Fruit fly (Drosophila melanogaster): ENCODE results near the gene Proc.

The Proc gene

dm6 chr2L:7833238-7833637, 38.0 kb downstream of the Proc start (continued):
- TF ChIP-seq dysf (GFP tag; IDR thresholded peaks at IDR 0.05) (no peak), odd (GFP tag; optimal IDR thresholded peaks at IDR 0.05) (no peak), Med (GFP tag) (no peak), CG18262 (tag; optimal IDR thresholded peaks at IDR 0.05) (no peak), ftz-f1 (GFP tag; optimal IDR thresholded peaks at IDR 0.05) (no peak), H2.0 (GFP tag; IDR thresholded peaks at IDR 0.05) (no peak), tin (GFP tag; optimal IDR thresholded peaks at IDR 0.05) (no peak)

DNA sequence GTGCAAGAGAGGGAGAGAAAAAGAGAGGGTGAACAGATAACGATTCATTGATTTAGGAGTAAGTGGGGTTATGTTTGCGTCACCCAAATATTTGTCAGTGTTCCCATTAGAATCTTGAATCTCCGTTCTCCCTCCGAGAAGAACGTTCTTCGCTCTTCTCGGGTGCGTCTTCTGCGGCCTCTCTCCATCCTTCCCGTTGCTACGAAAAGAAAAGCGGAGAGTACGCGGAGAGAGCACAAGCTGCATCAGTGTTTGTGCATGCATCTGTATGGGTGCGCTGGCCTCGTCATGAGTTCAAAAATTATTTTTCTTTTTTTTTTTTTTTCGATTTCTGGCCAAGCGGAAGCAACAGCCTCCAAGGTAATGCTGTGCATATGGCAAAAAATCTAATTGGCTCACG, 42.3 kb downstream of the Proc start:
- TF ChIP-seq Dfd (GFP tag; optimal IDR thresholded peaks at IDR 0.05) (no peak), ftz-f1 (GFP tag; optimal IDR thresholded peaks at IDR 0.05) (peak; percentile 70), ci (GFP tag; IDR thresholded peaks at IDR 0.05) (peak; percentile 48; the same call in 1 of the 3 replicates), crol (GFP tag; IDR thresholded peaks at IDR 0.05) (peak; percentile 28; the same call in 1 of the 2 replicates), sima (GFP tag; optimal IDR thresholded peaks at IDR 0.05) (no peak), Hr51 (GFP tag; optimal IDR thresholded peaks at IDR 0.05) (no peak), Hsf (GFP tag; optimal IDR thresholded peaks at IDR 0.05) (no peak), CG8924 (tag; optimal IDR thresholded peaks at IDR 0.05) (no peak), PHDP (tag; optimal IDR thresholded peaks at IDR 0.05) (peak; percentile 11), Stat92E (GFP tag; optimal IDR thresholded peaks at IDR 0.05) (no peak), CG4617 (GFP tag; optimal IDR thresholded peaks at IDR 0.05; ENCODE audit: borderline replicate concordance) (no peak), cad (GFP tag; optimal IDR thresholded peaks at IDR 0.05) (no peak), CG14667 (GFP tag; IDR thresholded peaks at IDR 0.05) (no peak), CG10543 (GFP tag; optimal IDR thresholded peaks at IDR 0.05) (no peak), CG34224 (GFP tag; IDR thresholded peaks at IDR 0.05; ENCODE audit: partially characterized antibody) (0 out of 3 replicates have a peak, but pooled peaks have one; percentile 10), CG12071 (GFP tag; optimal IDR thresholded peaks at IDR 0.05) (peak; percentile 37), CG33213 (GFP tag; optimal IDR thresholded peaks at IDR 0.05) (no peak), gt (GFP tag; IDR thresholded peaks at IDR 0.05) (no peak), nom (GFP tag; optimal IDR thresholded peaks at IDR 0.05) (peak; percentile 8), Taf1 (GFP tag; IDR thresholded peaks at IDR 0.05) (no peak), eyg (GFP tag; optimal IDR thresholded peaks at IDR 0.05) (no peak), cwo (GFP tag; optimal IDR thresholded peaks at IDR 0.05) (no peak), CG3407 (GFP tag; optimal IDR thresholded peaks at IDR 0.05) (no peak), Asciz (GFP tag; optimal IDR thresholded peaks at IDR 0.05) (peak; percentile 46), jigr1 (GFP tag; IDR thresholded peaks at IDR 0.05) (no peak), CG6654 (GFP tag; optimal IDR thresholded peaks at IDR 0.05) (no peak), CG4360 (GFP tag; IDR thresholded peaks at IDR 0.05) (no peak), scrt (GFP tag; optimal IDR thresholded peaks at IDR 0.05) (peak; percentile 7), pzg (GFP tag; optimal IDR thresholded peaks at IDR 0.05) (no peak), Xbp1 (GFP tag; optimal IDR thresholded peaks at IDR 0.05) (no peak), dmrt99B (tag; optimal IDR thresholded peaks at IDR 0.05) (no peak), Meics (GFP tag; optimal IDR thresholded peaks at IDR 0.05) (peak; percentile 2), CG6813 (GFP tag; optimal IDR thresholded peaks at IDR 0.05) (peak; percentile 61), CG9437 (GFP tag; optimal IDR thresholded peaks at IDR 0.05) (no peak), sqz (GFP tag; optimal IDR thresholded peaks at IDR 0.05) (peak; percentile 17), emc (GFP tag; optimal IDR thresholded peaks at IDR 0.05) (no peak), CG5180 (GFP tag; optimal IDR thresholded peaks at IDR 0.05) (peak; percentile 31), CG42726 (GFP tag; IDR thresholded peaks at IDR 0.05; ENCODE audit: partially characterized antibody) (no peak), Fer1 (GFP tag; optimal IDR thresholded peaks at IDR 0.05) (peak; percentile 15), CG7745 (tag; optimal IDR thresholded peaks at IDR 0.05) (no peak), esg (GFP tag; conservative IDR thresholded peaks at IDR 0.05) (no peak), Doc3 (GFP tag; IDR thresholded peaks at IDR 0.05; ENCODE audit: partially characterized antibody) (no peak)

Measured in whole organism, embryonic.